Fruit fly (Drosophila melanogaster): ENCODE measurements around the gene rdgA.

rdgA gene

DNA sequence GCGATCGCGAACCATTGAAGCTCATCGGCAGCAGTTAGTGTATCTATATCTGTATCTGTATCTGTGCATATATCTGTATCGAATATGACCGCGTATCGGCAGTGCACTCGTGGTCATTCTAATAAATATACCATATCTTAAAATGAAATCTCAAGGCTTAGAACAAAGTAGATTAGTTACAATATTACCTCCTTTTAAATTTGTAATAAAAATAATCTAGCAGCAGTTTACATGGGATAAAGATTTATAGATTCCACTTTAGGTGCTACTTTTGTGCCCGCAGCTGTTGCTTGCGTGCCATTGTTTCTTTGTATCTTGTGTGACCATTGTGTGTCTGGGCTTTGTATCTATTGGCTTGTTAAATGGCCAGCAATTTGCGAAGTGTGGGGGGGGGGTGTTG lies 153.2 kb downstream of the rdgA start (continued):
- peak; percentile 17 for TF ChIP-seq CG13624 (GFP tag; optimal IDR thresholded peaks at IDR 0.05)
- no peak for TF ChIP-seq aop (GFP tag; IDR thresholded peaks at IDR 0.05)
- TF ChIP-seq Jarid2 (GFP tag; optimal IDR thresholded peaks at IDR 0.05): peak; percentile 19
- TF ChIP-seq nau (GFP tag; optimal IDR thresholded peaks at IDR 0.05): no peak
- peak; percentile 67 for TF ChIP-seq bcd (GFP tag; optimal IDR thresholded peaks at IDR 0.05)
- TF ChIP-seq CG8944 (GFP tag; optimal IDR thresholded peaks at IDR 0.05): peak; percentile 22
- TF ChIP-seq CG9932 (GFP tag; IDR thresholded peaks at IDR 0.05): peak; percentile 31; the same call in 1 of the 2 replicates
- peak; percentile 69 for TF ChIP-seq odd (GFP tag; optimal IDR thresholded peaks at IDR 0.05)
- no peak for TF ChIP-seq Adf1 (GFP tag; IDR thresholded peaks at IDR 0.05)
- TF ChIP-seq ftz-f1 (GFP tag; optimal IDR thresholded peaks at IDR 0.05): no peak
- peak; percentile 33 for TF ChIP-seq CG5245 (GFP tag; optimal IDR thresholded peaks at IDR 0.05)
- no peak for TF ChIP-seq dan (GFP tag; IDR thresholded peaks at IDR 0.05)
- TF ChIP-seq ham (GFP tag; IDR thresholded peaks at IDR 0.05): no peak
- no peak for TF ChIP-seq Deaf1 (tag; optimal IDR thresholded peaks at IDR 0.05)
- no peak for TF ChIP-seq CG9797 (GFP tag; optimal IDR thresholded peaks at IDR 0.05)
- TF ChIP-seq kah (GFP tag; optimal IDR thresholded peaks at IDR 0.05): peak; percentile 61
- TF ChIP-seq CG14965 (GFP tag; optimal IDR thresholded peaks at IDR 0.05; ENCODE audit: borderline replicate concordance): no peak
- peak in 1 of 2 experiments; percentile 22 for TF ChIP-seq Hr78 (GFP tag; optimal IDR thresholded peaks at IDR 0.05)
- TF ChIP-seq D (optimal IDR thresholded peaks at IDR 0.05): no peak
- peak; percentile 68 for TF ChIP-seq D (GFP tag; optimal IDR thresholded peaks at IDR 0.05)
- peak; percentile 24 for TF ChIP-seq zen (tag; optimal IDR thresholded peaks at IDR 0.05)
- no peak for TF ChIP-seq mirr (GFP tag; optimal IDR thresholded peaks at IDR 0.05)
- TF ChIP-seq CG11696 (GFP tag; IDR thresholded peaks at IDR 0.05): peak; percentile 78
- no peak for TF ChIP-seq prd (optimal IDR thresholded peaks at IDR 0.05)
- TF ChIP-seq prd (GFP tag; IDR thresholded peaks at IDR 0.05): peak; percentile 63
- peak; percentile 68 for TF ChIP-seq ap (GFP tag; IDR thresholded peaks at IDR 0.05)
- TF ChIP-seq CG16813 (GFP tag; IDR thresholded peaks at IDR 0.05; ENCODE audit: partially characterized antibody): no peak
- no peak for TF ChIP-seq inv (GFP tag; IDR thresholded peaks at IDR 0.05; ENCODE audit: partially characterized antibody)
- peak; percentile 16 for TF ChIP-seq MESR4 (GFP tag; optimal IDR thresholded peaks at IDR 0.05)
- peak; percentile 55 for TF ChIP-seq gsb-n (tag; optimal IDR thresholded peaks at IDR 0.05)
- TF ChIP-seq ATbp (GFP tag; optimal IDR thresholded peaks at IDR 0.05): peak; percentile 74
- peak; percentile 21 for TF ChIP-seq maf-S (GFP tag; optimal IDR thresholded peaks at IDR 0.05)
- TF ChIP-seq zfh2 (GFP tag; optimal IDR thresholded peaks at IDR 0.05): peak; percentile 27
- TF ChIP-seq Optix (GFP tag; IDR thresholded peaks at IDR 0.05): 0 out of 3 replicates have a peak, but pooled peaks have one; percentile 36
- peak; percentile 35 for TF ChIP-seq chn (GFP tag; optimal IDR thresholded peaks at IDR 0.05)
- no peak for TF ChIP-seq Hand (GFP tag; optimal IDR thresholded peaks at IDR 0.05)
- TF ChIP-seq ase (GFP tag; IDR thresholded peaks at IDR 0.05): peak; percentile 72; the same call in 2 of the 3 replicates
- peak; percentile 25 for TF ChIP-seq CG30431 (GFP tag; optimal IDR thresholded peaks at IDR 0.05)
- no peak for TF ChIP-seq cad (GFP tag; optimal IDR thresholded peaks at IDR 0.05)
- no peak for TF ChIP-seq btn (GFP tag; optimal IDR thresholded peaks at IDR 0.05)
- peak; percentile 6 for TF ChIP-seq CG2116 (GFP tag; optimal IDR thresholded peaks at IDR 0.05)
- no peak for TF ChIP-seq CG2199 (GFP tag; IDR thresholded peaks at IDR 0.05)
- TF ChIP-seq bab2 (GFP tag; optimal IDR thresholded peaks at IDR 0.05): peak; percentile 27
- TF ChIP-seq Hr51 (GFP tag; optimal IDR thresholded peaks at IDR 0.05): peak; percentile 11 to 89
- TF ChIP-seq ewg (GFP tag; optimal IDR thresholded peaks at IDR 0.05): peak; percentile 65
- peak; percentile 71 for TF ChIP-seq Xbp1 (GFP tag; optimal IDR thresholded peaks at IDR 0.05)
- peak; percentile 56; the same call in 1 of the 2 replicates for TF ChIP-seq ttk (GFP tag; IDR thresholded peaks at IDR 0.05)
- no peak for TF ChIP-seq CG3065 (GFP tag; optimal IDR thresholded peaks at IDR 0.05)
- no peak for TF ChIP-seq CG13287 (GFP tag; IDR thresholded peaks at IDR 0.05; ENCODE audit: partially characterized antibody)
- TF ChIP-seq CG7372 (GFP tag; IDR thresholded peaks at IDR 0.05): peak; percentile 33; the same call in 1 of the 2 replicates
- no peak for TF ChIP-seq CG18011 (GFP tag; optimal IDR thresholded peaks at IDR 0.05)

Measured in whole organism, embryonic.